Worm (Caenorhabditis elegans) whole organism, L4 larva: ENCODE data around the gene sta-1.
"Not testable (repeated sequence)": the region's sequence is repeated elsewhere in the genome, so short reads cannot be mapped to it uniquely, and the experiment has no call there.

Source experiments
- D1046.2 ChIP-seq: fragments of 200-800 bp; sonication (Bioruptor generic); IDR thresholded peaks from 2 replicates; pipeline ENCODE4 v1.3.6; 2022; ENCODE audit warnings: missing genetic modification characterization, missing compliant biosample characterization
- F37D6.2 ChIP-seq: sonication (generic microtip); optimal IDR thresholded peaks from 2 replicates; lab custom pipeline; 2016; ENCODE audit warnings: mild to moderate bottlenecking, missing genetic modification characterization, missing compliant biosample characterization
- F49E8.2 ChIP-seq: sonication (generic microtip); optimal IDR thresholded peaks from 2 replicates; lab custom pipeline; 2016; ENCODE audit warnings: missing compliant biosample characterization, mild to moderate bottlenecking, missing genetic modification characterization, borderline replicate concordance
- ZK546.5 ChIP-seq, 2 experiments: sonication (generic microtip); optimal IDR thresholded peaks; 2 replicates each; lab custom pipeline; 2017; ENCODE audit warnings: missing biosample characterization in 2 of 2, missing genetic modification characterization in 2 of 2
- aha-1 ChIP-seq: fragments of 150-350 bp; peaks from one replicate; lab custom pipeline; 2014; ENCODE audit warnings: missing biosample characterization, missing genetic modification characterization
- ama-1 ChIP-seq: fragments of 150-350 bp; optimal IDR thresholded peaks from 2 replicates; lab custom pipeline; 2014; ENCODE audit warnings: inconsistent platforms, mixed read lengths
- arid-1 ChIP-seq: fragments of 200-800 bp; sonication (Bioruptor generic); conservative IDR thresholded peaks from 2 replicates; pipeline ENCODE4 v1.3.6; 2022; ENCODE audit warnings: missing genetic modification reagents, missing genetic modification characterization, missing compliant biosample characterization
- ceh-32 ChIP-seq: sonication (generic microtip); optimal IDR thresholded peaks from 2 replicates; lab custom pipeline; 2016; ENCODE audit warnings: mild to moderate bottlenecking, missing genetic modification characterization, missing compliant biosample characterization; ENCODE audit not compliant: poor library complexity
- ceh-44 ChIP-seq: fragments of 200-800 bp; sonication (Bioruptor generic); IDR thresholded peaks from 2 replicates; pipeline ENCODE4 v1.3.6; 2022; ENCODE audit warnings: missing genetic modification reagents, missing genetic modification characterization, missing compliant biosample characterization
- ceh-82 ChIP-seq: sonication (generic microtip); optimal IDR thresholded peaks from 2 replicates; lab custom pipeline; 2017; ENCODE audit warnings: missing biosample characterization, missing genetic modification characterization
- ces-1 ChIP-seq: fragments of 150-350 bp; sonication (generic microtip); optimal IDR thresholded peaks from 4 replicates; lab custom pipeline; 2014; ENCODE audit warnings: missing biosample characterization, missing genetic modification reagents, missing genetic modification characterization
- daf-16 ChIP-seq, 3 experiments: sonication (generic microtip); optimal IDR thresholded peaks; 2 replicates each; lab custom pipeline; 2016 to 2017; ENCODE audit warnings: missing genetic modification characterization in 3 of 3, missing genetic modification reagents in 3 of 3, mild to moderate bottlenecking in 2 of 3, missing compliant biosample characterization in 2 of 3, missing biosample characterization in 1 of 3, moderate library complexity in 1 of 3
- dve-1 ChIP-seq: sonication (generic microtip); optimal IDR thresholded peaks from 2 replicates; lab custom pipeline; 2017; ENCODE audit warnings: antibody characterized with exemption, mild to moderate bottlenecking, missing genetic modification characterization, missing compliant biosample characterization; ENCODE audit not compliant: insufficient read depth
- egl-27 ChIP-seq: sonication (generic microtip); optimal IDR thresholded peaks from 3 replicates; lab custom pipeline; 2017; ENCODE audit warnings: missing biosample characterization, missing genetic modification reagents, missing genetic modification characterization
- hlh-11 ChIP-seq: fragments of 200-800 bp; sonication (Bioruptor generic); optimal IDR thresholded peaks from 2 replicates; lab custom pipeline; 2018; ENCODE audit warnings: mild to moderate bottlenecking, missing genetic modification characterization, missing compliant biosample characterization
- lim-7 ChIP-seq: fragments of 200-800 bp; sonication (Bioruptor generic); IDR thresholded peaks from 2 replicates; pipeline ENCODE4 v1.3.6; 2022; ENCODE audit warnings: missing genetic modification characterization, missing compliant biosample characterization
- lin-1 ChIP-seq: fragments of 200-800 bp; sonication (Bioruptor generic); IDR thresholded peaks from 2 replicates; pipeline ENCODE4 v1.3.6; 2022; ENCODE audit warnings: missing genetic modification reagents, missing genetic modification characterization, missing compliant biosample characterization
- mdl-1 ChIP-seq, 2 experiments: fragments of 150-350 bp in 1 of 2; sonication (generic microtip) in 1 of 2; optimal IDR thresholded peaks; 2 replicates each; lab custom pipeline; 2014 to 2017; ENCODE audit warnings: missing biosample characterization in 2 of 2, missing genetic modification characterization in 2 of 2
- nhr-11 ChIP-seq: fragments of 150-350 bp; optimal IDR thresholded peaks from 2 replicates; lab custom pipeline; 2014; ENCODE audit warnings: missing biosample characterization, missing genetic modification characterization
- nhr-111 ChIP-seq: fragments of 200-800 bp; sonication (Bioruptor generic); optimal IDR thresholded peaks from 2 replicates; lab custom pipeline; 2018; ENCODE audit warnings: mild to moderate bottlenecking, missing genetic modification characterization, missing compliant biosample characterization
- nhr-42 ChIP-seq: fragments of 200-800 bp; sonication (Bioruptor generic); IDR thresholded peaks from 2 replicates; pipeline ENCODE4 v1.3.6; 2022; ENCODE audit warnings: missing genetic modification characterization, missing compliant biosample characterization
- pha-4 ChIP-seq, 2 experiments: fragments of 150-350 bp in 1 of 2; fragments of 200-800 bp in 1 of 2; sonication (Bioruptor generic) in 1 of 2; IDR thresholded peaks in 1 of 2; optimal IDR thresholded peaks in 1 of 2; 2 replicates each; pipeline versions ENCODE4 v1.3.6 to Lab custom; 2014 to 2022; ENCODE audit warnings: missing genetic modification characterization in 2 of 2, missing genetic modification reagents in 2 of 2, missing biosample characterization in 1 of 2, missing compliant biosample characterization in 1 of 2
- php-3 ChIP-seq: fragments of 200-800 bp; sonication (Bioruptor generic); IDR thresholded peaks from 2 replicates; pipeline ENCODE4 v1.3.6; 2022; ENCODE audit warnings: missing genetic modification reagents, missing genetic modification characterization, missing compliant biosample characterization
- sdz-12 ChIP-seq: fragments of 200-800 bp; sonication (Bioruptor generic); optimal IDR thresholded peaks from 2 replicates; lab custom pipeline; 2018; ENCODE audit warnings: mild to moderate bottlenecking, missing genetic modification characterization, missing compliant biosample characterization
- set-16 ChIP-seq: fragments of 200-800 bp; sonication (Bioruptor generic); IDR thresholded peaks from 2 replicates; pipeline ENCODE4 v1.3.6; 2022; ENCODE audit warnings: missing genetic modification reagents, missing genetic modification characterization, missing compliant biosample characterization
- snpc-1.2 ChIP-seq: fragments of 200-800 bp; sonication (Bioruptor generic); IDR thresholded peaks from 2 replicates; pipeline ENCODE4 v1.3.6; 2022; ENCODE audit warnings: missing genetic modification reagents, missing genetic modification characterization, missing compliant biosample characterization
- spr-1 ChIP-seq: sonication (generic microtip); optimal IDR thresholded peaks from 2 replicates; lab custom pipeline; 2016; ENCODE audit warnings: mild to moderate bottlenecking, missing genetic modification characterization, missing compliant biosample characterization
- tag-97 ChIP-seq: fragments of 200-800 bp; sonication (Bioruptor generic); IDR thresholded peaks from 2 replicates; pipeline ENCODE4 v1.3.6; 2022; ENCODE audit warnings: missing genetic modification characterization, missing compliant biosample characterization
- unc-130 ChIP-seq: sonication (generic microtip); optimal IDR thresholded peaks from 2 replicates; lab custom pipeline; 2016; ENCODE audit warnings: missing genetic modification reagents, missing genetic modification characterization, missing compliant biosample characterization

The sta-1 gene

ce11 chrIV:16664020-16664419, at the start of gene sta-1:
Gene sta-1 (plus strand): TSS chrIV:16664320.
- TF ChIP-seq unc-130 (GFP tag; lab: Kevin White, UChicago); dve-1 (tag; lab: Kevin White, UChicago); egl-27 (tag; lab: Kevin White, UChicago): not testable (repeated sequence)

- 0 out of 2 replicates have a peak, but pooled peaks have one; percentile 42 for TF ChIP-seq snpc-1.2
These were observed 49.0 kb upstream of the sta-1 start for ce11 chrIV:16615122-16615521.

- no peak for TF ChIP-seq pha-4 (GFP tag; IDR thresholded peaks at IDR 0.05; lab: Robert Waterston, UW)
- TF ChIP-seq pha-4 (tag; optimal IDR thresholded peaks at IDR 0.05; lab: Kevin White, UChicago): no peak
- peak; percentile 51; the same call in 1 of the 2 replicates for TF ChIP-seq snpc-1.2
- peak; percentile 53; the same call in 1 of the 2 replicates for TF ChIP-seq set-16 (GFP tag; lab: Robert Waterston, UW)
These were observed 41.6 kb upstream of the sta-1 start for ce11 chrIV:16622522-16622921.

- TF ChIP-seq snpc-1.2: peak; percentile 83
These were observed 41.0 kb upstream of the sta-1 start for ce11 chrIV:16623087-16623486.

ce11 chrIV:16625909-16626308, 38.2 kb upstream of the sta-1 start, which contains the start of gene fip-7:
Gene fip-7 (plus strand): TSS chrIV:16626209.
- TF ChIP-seq lin-1 (GFP tag; lab: Robert Waterston, UW); ces-1 (GFP tag; lab: Kevin White, UChicago); ceh-32 (tag; lab: Kevin White, UChicago): not testable (repeated sequence)

ce11 chrIV:16627676-16628075, 36.4 kb upstream of the sta-1 start, which contains the start of gene fipr-28:
Gene fipr-28 (plus strand): TSS chrIV:16627976.
- TF ChIP-seq tag-97 (GFP tag; lab: Robert Waterston, UW) (no peak), pha-4 (GFP tag; IDR thresholded peaks at IDR 0.05; lab: Robert Waterston, UW) (no peak), pha-4 (tag; optimal IDR thresholded peaks at IDR 0.05; lab: Kevin White, UChicago) (no peak), F49E8.2 (tag; lab: Kevin White, UChicago) (no peak), D1046.2 (GFP tag; lab: Robert Waterston, UW) (no peak), arid-1 (GFP tag; lab: Robert Waterston, UW) (no peak), ama-1 (lab: Kevin White, UChicago) (no peak), spr-1 (tag; lab: Kevin White, UChicago) (no peak)
- TF ChIP-seq, all 104 proteins: peak for 0

ce11 chrIV:16629090-16629489, 35.0 kb upstream of the sta-1 start, which contains the start of gene Y51H4A.936:
Gene Y51H4A.936 (plus strand): TSS chrIV:16629390.
- TF ChIP-seq lim-7 (GFP tag; lab: Robert Waterston, UW): no peak

- TF ChIP-seq php-3 (GFP tag; lab: Robert Waterston, UW) (no peak), snpc-1.2 (peak; percentile 54; the same call in 1 of the 2 replicates), unc-130 (GFP tag; lab: Kevin White, UChicago) (no peak), daf-16 (GFP tag; optimal IDR thresholded peaks at IDR 0.05; lab: Kevin White, UChicago) (no peak), daf-16 (tag; optimal IDR thresholded peaks at IDR 0.05; lab: Kevin White, UChicago) (no peak), nhr-111 (no peak), sdz-12 (GFP tag; lab: Kevin White, UChicago) (no peak), ZK546.5 (tag; optimal IDR thresholded peaks at IDR 0.05; lab: Kevin White, UChicago) (no peak), aha-1 (tag; lab: Kevin White, UChicago) (peak; percentile 87), ceh-44 (GFP tag; lab: Robert Waterston, UW) (no peak), F37D6.2 (no peak), mdl-1 (tag; optimal IDR thresholded peaks at IDR 0.05; lab: Kevin White, UChicago) (no peak), hlh-11 (no peak), nhr-42 (no peak), ceh-82 (tag; lab: Kevin White, UChicago) (no peak), nhr-11 (tag; lab: Kevin White, UChicago) (no peak)
These were observed 34.3 kb upstream of the sta-1 start for ce11 chrIV:16629815-16630214.
